Fruit fly (Drosophila melanogaster) whole organism: ENCODE measurements around the gene Sfp38D.

Experiments
- CG8478 ChIP-seq: fragments of >200 bp; optimal IDR thresholded peaks from 2 replicates; lab custom pipeline; 2018; ENCODE audit warnings: inconsistent platforms
- Dll ChIP-seq: fragments of >200 bp; optimal IDR thresholded peaks from 2 replicates; lab custom pipeline; 2017
- EcR ChIP-seq, 2 experiments: fragments of >200 bp; optimal IDR thresholded peaks; 2 replicates each; lab custom pipeline; 2017; ENCODE audit warnings: missing biosample characterization in 2 of 2, missing genetic modification characterization in 2 of 2, missing genetic modification reagents in 2 of 2
- pan ChIP-seq: fragments of >200 bp; optimal IDR thresholded peaks from 2 replicates; lab custom pipeline; 2017
- psq ChIP-seq: fragments of >200 bp; optimal IDR thresholded peaks from 2 replicates; lab custom pipeline; 2017
- usp ChIP-seq: fragments of >200 bp; optimal IDR thresholded peaks from 2 replicates; lab custom pipeline; 2017; ENCODE audit warnings: missing biosample characterization, missing genetic modification characterization, mixed read lengths

Sfp38D gene

DNA sequence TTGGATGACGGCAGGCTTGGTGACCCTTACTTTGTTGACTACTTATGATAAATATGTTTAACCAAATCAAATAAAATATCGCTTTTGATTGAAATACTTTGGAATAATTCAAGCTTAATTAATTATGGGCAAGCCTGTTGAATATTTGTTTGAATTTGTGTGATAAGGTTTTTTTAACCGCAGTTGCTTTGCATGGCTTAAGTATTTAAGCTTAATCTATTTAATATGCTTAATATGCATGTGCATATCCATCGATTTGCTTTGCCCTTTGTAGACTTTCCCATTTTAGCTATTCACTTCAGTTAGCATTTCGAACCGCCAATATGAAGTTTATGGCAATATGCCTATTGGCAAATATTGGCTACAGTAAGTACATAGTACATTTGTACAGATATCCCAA is at the start of gene Sfp38D:
Gene Sfp38D, plus strand, starts transcription at position 301 of the 400 bp plus-strand sequence.
- TF ChIP-seq pan (no peak), EcR (GFP tag; optimal IDR thresholded peaks at IDR 0.05; lab: Kevin White, UChicago) (no peak), usp (GFP tag; lab: Kevin White, UChicago) (no peak), Dll (lab: Kevin White, UChicago) (no peak)

DNA sequence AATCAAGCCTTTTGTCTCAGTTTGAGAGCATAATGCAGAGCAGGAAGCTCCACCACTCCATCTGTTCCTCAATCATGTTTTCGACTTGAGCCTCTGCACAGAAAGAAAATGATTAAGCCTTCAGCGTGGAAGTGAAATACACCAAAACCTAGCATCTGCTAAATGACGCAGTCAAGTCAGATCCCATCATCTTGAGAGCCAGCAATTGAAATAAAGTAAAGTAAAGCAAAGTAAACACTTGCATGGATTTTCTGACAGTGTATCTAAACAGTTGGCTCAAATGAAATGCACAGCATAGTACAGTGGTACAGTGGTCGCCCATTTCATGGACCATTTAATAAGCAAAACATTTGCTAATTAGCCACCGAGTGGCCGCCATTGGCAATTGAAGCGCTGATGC is 43.0 kb upstream of the Sfp38D start:
- no peak for TF ChIP-seq usp (GFP tag; lab: Kevin White, UChicago)
- TF ChIP-seq CG8478 (lab: Kevin White, UChicago): no peak
- TF ChIP-seq psq: no peak
- TF ChIP-seq EcR (GFP tag; optimal IDR thresholded peaks at IDR 0.05; lab: Kevin White, UChicago): no peak
- no peak for TF ChIP-seq Dll (lab: Kevin White, UChicago)
- TF ChIP-seq pan: no peak

DNA sequence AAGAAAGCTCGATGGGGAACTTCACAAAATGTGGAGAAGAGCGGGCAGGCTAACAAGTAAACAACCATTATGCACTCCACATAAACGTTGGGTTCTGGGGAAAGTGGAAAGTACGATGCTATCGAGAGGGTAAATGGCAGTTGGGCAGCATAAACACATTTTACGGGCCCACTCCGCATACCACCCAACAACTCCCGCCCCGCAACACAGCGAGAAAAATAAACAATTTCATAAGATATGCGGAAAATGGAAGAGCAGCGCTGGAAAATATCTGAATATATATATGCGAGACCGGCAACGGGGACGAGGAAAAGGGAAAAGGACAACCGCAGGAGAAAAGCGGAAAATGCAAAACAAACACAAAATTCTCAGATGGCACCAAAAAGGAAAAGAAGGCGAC is 39.4 kb upstream of the Sfp38D start:
- no peak for TF ChIP-seq pan
- no peak for TF ChIP-seq CG8478 (lab: Kevin White, UChicago)
- no peak for TF ChIP-seq usp (GFP tag; lab: Kevin White, UChicago)
- TF ChIP-seq EcR (GFP tag; optimal IDR thresholded peaks at IDR 0.05; lab: Kevin White, UChicago): no peak
- TF ChIP-seq Dll (lab: Kevin White, UChicago): no peak

DNA sequence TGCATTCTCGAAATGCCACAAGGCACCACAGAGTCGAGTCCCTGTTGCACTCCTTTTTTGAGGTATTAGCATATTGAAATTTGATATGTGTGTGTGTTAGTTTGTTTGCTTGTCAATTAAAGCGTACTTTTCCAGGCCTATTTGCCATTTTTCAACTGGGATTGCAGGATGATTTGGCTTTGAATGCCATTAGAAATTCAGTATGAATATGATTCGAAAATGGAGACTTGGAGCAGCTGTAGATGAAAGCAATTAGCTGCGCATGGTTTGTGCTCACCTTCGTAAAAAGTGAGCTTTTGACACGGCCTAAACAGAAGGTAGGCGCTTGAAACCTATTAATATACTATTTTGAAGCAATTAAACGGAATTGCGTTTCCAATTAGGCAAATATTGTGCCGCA is 36.6 kb upstream of the Sfp38D start, which contains the start of gene CG31677:
Gene CG31677, minus strand, starts transcription at position 101 of the 400 bp plus-strand sequence.
- TF ChIP-seq usp (GFP tag; lab: Kevin White, UChicago): no peak
- no peak for TF ChIP-seq Dll (lab: Kevin White, UChicago)
- no peak for TF ChIP-seq pan
- TF ChIP-seq psq: no peak

DNA sequence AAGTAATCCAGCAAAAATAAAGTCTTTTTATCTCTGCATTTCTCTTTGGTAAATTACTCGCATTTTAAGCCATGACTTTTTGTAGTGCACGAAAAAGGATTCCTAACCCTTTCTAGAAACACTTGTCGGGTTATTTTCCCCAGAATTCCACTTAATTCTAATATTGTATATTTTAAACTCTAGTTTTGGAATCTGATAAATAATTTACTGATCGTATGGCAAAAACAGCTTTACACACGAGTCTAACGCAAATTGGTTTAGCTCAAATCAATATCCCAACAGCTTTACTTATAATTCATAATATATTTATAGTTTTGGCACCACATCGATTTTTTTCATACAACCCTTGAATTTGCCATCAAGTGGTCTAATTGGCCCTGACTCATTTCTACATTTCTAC is 26.5 kb upstream of the Sfp38D start, which contains the start of gene CG15475:
Gene CG15475, plus strand, starts transcription at position 301 of the 400 bp plus-strand sequence.
- no peak for TF ChIP-seq usp (GFP tag; lab: Kevin White, UChicago)
- no peak for TF ChIP-seq EcR (GFP tag; optimal IDR thresholded peaks at IDR 0.05; lab: Kevin White, UChicago)
- TF ChIP-seq pan: no peak
- TF ChIP-seq Dll (lab: Kevin White, UChicago): no peak
- TF ChIP-seq CG8478 (lab: Kevin White, UChicago): no peak
- no peak for TF ChIP-seq psq

DNA sequence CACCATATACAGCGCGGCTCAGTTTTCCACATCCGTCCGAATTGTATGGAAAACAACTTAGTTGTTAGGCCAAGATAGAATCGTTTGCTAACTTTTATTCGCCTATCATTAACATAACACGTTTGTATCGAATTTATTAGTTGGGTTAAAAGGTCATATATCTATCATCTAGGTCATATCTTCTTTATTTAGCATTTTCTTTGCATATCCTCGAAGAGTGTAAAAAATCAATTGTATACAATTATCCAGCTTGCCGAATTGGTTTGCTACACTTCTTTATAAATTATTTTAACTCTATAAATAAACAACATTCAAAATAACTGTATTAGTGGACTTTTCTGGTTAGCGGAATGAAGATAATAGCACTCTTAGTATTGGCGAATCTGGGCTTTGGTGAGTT is 6.5 kb upstream of the Sfp38D start, which contains the start of gene CG17472:
Gene CG17472, plus strand, starts transcription at position 301 of the 400 bp plus-strand sequence.
- TF ChIP-seq psq (no peak), CG8478 (lab: Kevin White, UChicago) (no peak), EcR (GFP tag; optimal IDR thresholded peaks at IDR 0.05; lab: Kevin White, UChicago) (no peak), pan (no peak), usp (GFP tag; lab: Kevin White, UChicago) (no peak)

DNA sequence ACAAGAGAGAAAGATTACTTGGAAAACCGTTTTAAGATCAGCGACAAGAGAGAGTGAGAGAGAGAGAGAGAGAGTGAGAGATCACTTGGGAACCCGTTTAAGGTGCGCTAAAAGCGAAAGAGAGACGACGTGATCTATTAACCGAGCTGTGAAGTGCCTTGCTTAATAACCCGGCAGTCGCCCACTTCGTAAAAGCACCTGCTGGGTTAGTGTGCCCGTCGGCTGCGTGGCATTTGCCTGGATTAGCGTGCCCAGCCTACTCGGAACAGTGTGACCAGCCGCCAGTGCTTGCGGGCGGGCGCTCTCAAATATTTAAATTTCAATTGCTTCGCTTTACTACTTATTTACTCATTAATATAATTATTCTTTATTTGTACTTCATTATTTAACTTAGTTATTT is 2.3 kb upstream of the Sfp38D start:
- no peak for TF ChIP-seq Dll (lab: Kevin White, UChicago)
- no peak for TF ChIP-seq pan
- no peak for TF ChIP-seq psq
- TF ChIP-seq usp (GFP tag; lab: Kevin White, UChicago): no peak
- TF ChIP-seq EcR (GFP tag; optimal IDR thresholded peaks at IDR 0.05; lab: Kevin White, UChicago): no peak
- no peak for TF ChIP-seq CG8478 (lab: Kevin White, UChicago)

DNA sequence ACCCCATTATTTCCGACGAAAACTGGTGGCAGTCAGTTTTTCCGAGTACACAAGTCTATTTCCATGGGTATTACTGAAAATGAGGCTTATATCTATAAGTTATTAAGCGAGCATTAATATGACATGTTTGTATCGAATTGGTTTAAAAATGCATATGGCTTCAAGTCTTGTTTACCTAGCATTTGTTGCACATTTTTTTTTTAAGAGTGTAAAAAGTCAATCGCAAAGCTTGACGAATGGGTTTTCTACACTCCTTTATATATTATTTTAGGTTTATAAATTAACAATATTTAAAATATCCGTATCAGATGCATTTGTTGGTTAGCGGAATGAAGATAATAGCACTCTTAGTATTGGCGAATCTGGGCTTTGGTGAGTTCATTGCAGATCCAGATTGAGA is 896 bp upstream of the Sfp38D start, which contains the start of gene CG31680:
Gene CG31680, plus strand, starts transcription at position 301 of the 400 bp plus-strand sequence.
- TF ChIP-seq CG8478 (lab: Kevin White, UChicago) (no peak), pan (no peak), EcR (GFP tag; optimal IDR thresholded peaks at IDR 0.05; lab: Kevin White, UChicago) (no peak), Dll (lab: Kevin White, UChicago) (no peak), psq (no peak), usp (GFP tag; lab: Kevin White, UChicago) (no peak)

DNA sequence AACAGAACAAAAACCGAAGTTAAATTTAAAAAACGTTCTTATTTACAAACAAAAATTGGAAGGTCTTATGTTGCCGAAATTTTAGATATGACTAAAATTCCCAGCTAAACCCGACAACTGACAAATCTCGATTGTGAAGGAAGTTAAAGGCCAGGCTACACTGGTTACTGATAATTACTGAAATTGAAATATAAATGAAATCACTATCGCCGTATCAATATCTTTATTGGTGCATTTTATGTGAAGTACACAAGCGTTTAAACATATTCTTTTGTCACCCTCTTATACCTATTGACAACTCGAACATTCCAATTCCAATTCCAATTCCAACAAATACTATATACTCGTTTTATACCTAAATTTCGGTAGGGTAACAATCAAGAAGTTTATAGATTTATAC is 2.4 kb downstream of the Sfp38D start, which contains the start of gene CG17470:
Gene CG17470, minus strand, starts transcription at position 101 of the 400 bp plus-strand sequence.
- TF ChIP-seq pan (no peak), usp (GFP tag; lab: Kevin White, UChicago) (no peak), CG8478 (lab: Kevin White, UChicago) (no peak), Dll (lab: Kevin White, UChicago) (no peak), psq (no peak), EcR (GFP tag; optimal IDR thresholded peaks at IDR 0.05; lab: Kevin White, UChicago) (no peak)

DNA sequence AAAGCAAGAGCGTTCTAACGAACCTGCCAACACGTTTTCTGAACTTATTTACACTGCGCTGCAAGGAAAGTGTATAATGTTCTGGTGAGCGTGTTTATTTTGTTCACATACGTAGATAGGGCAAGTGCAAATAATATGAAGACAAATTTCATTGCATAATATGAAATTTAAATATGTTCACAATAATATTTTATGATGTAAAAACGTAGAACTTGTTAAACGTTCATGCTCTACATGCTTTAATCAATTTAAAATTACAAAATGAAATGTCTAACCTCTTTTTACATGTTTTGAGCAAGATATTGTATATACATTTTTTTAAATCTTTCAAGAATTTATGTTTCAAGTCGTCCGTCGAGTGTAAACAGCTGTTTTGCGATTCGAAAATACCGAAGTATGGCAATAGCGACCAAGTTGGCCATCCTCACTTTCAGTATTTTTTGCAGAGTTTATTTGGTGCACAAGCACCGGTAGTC is 4.7 kb downstream of the Sfp38D start, which contains the start of the genes phr6-4 and CG2608:
Gene phr6-4, minus strand, starts transcription at position 398 of the 476 bp plus-strand sequence.
Gene CG2608, plus strand, starts transcription at position 429 of the 476 bp plus-strand sequence.
- no peak for TF ChIP-seq Dll (lab: Kevin White, UChicago)
- TF ChIP-seq EcR (GFP tag; optimal IDR thresholded peaks at IDR 0.05; lab: Kevin White, UChicago): no peak
- no peak for TF ChIP-seq CG8478 (lab: Kevin White, UChicago)
- TF ChIP-seq pan: no peak
- no peak for TF ChIP-seq usp (GFP tag; lab: Kevin White, UChicago)
- no peak for TF ChIP-seq psq

DNA sequence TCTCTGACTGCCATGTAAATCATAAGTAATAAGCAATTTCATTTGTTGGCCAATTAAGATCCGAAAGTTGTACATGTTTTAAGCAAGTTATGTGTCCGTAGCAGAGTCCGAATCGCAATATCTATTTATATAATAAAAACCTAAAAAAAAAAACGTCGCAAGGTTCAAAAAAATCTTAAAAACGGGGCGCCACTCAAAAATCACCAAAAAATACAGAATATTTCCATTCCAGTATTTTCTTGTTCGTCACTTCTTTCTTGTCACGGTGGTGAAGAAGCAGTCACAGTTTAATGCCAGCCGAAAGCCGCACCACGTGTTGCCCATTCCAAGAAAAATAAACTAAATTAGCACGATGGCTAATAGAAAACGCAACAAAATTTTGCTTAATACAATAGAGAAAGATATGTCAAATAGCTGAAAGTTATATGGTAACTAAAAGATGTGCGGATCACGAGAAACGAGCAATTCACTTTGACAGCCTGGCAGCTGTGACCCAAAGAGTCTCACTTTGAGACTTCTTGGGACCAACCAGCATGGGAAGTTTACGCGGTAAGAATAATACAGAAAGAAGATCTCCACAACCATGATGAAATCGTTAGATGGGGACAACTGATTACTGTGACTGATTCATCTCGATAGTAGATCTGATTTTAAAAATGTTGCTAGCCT is 6.7 kb downstream of the Sfp38D start:
- no peak for TF ChIP-seq Dll (lab: Kevin White, UChicago)
- no peak for TF ChIP-seq usp (GFP tag; lab: Kevin White, UChicago)
- no peak for TF ChIP-seq EcR (GFP tag; optimal IDR thresholded peaks at IDR 0.05; lab: Kevin White, UChicago)
- TF ChIP-seq pan: no peak
- no peak for TF ChIP-seq CG8478 (lab: Kevin White, UChicago)
- no peak for TF ChIP-seq psq

DNA sequence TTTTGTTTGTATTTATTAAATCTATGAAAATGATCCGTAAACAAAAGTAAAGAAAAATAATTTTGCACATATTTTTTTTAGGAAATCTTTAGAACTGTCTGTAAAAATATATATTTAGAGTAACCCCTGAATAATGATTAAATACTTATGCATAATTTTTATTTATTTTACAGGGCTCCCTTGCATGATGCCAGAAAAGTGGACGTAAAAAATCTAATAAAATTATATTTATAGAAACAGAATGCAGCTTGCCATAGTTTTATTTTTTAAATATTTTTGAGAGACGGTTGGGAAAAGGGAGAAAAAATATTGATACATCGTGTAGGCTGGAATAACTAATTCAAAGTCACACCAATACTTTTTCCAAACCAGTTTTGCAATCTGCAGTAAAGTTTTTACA is 7.9 kb downstream of the Sfp38D start, which contains the start of gene CG18810:
Gene CG18810, plus strand, starts transcription at position 301 of the 400 bp plus-strand sequence.
- no peak for TF ChIP-seq CG8478 (lab: Kevin White, UChicago)
- TF ChIP-seq usp (GFP tag; lab: Kevin White, UChicago): no peak
- TF ChIP-seq Dll (lab: Kevin White, UChicago): no peak
- TF ChIP-seq pan: no peak
- no peak for TF ChIP-seq EcR (GFP tag; optimal IDR thresholded peaks at IDR 0.05; lab: Kevin White, UChicago)
- TF ChIP-seq psq: no peak
